Fruit fly (Drosophila melanogaster): ENCODE data around the gene Octbeta1R.

The Octbeta1R gene

DNA sequence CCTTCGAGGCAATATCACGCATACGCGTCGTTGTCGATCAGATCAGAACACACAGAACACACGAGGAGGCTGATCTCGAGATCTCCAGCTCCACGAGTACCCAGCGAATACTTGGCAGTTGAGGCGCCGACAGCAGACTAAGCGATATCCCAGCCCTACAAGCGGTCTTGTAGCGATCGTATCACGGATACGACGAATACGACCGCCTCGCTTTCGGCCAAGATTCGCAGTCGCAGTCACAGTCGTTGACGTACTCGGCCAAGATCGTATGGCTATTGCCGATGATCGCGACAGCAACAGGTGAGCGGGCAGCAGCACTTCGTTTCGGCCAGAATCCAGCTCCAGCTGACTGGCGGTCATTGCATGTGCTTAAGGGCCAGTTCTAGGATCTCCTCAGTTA, 42.7 kb downstream of the Octbeta1R start, which contains the start of gene CG5326:
TSS of gene CG5326 (minus strand) at position 158 of the 400 bp plus-strand sequence.
- TF ChIP-seq CG6175 (GFP tag; IDR thresholded peaks at IDR 0.05) (0 out of 3 replicates have a peak, but pooled peaks have one; percentile 24), Deaf1 (tag; optimal IDR thresholded peaks at IDR 0.05) (peak; percentile 91), Lpt (GFP tag; optimal IDR thresholded peaks at IDR 0.05) (no peak), CG30020 (tag; optimal IDR thresholded peaks at IDR 0.05) (no peak), peb (GFP tag; IDR thresholded peaks at IDR 0.05) (no peak), so (GFP tag; IDR thresholded peaks at IDR 0.05) (peak; percentile 24; the same call in 1 of the 3 replicates), Aef1 (GFP tag; IDR thresholded peaks at IDR 0.05) (no peak), chinmo (GFP tag; IDR thresholded peaks at IDR 0.05; ENCODE audit: partially characterized antibody) (peak; percentile 63; the same call in 2 of the 4 replicates), CG13894 (tag; optimal IDR thresholded peaks at IDR 0.05) (peak; percentile 27), nom (GFP tag; optimal IDR thresholded peaks at IDR 0.05) (peak; percentile 49), CG12769 (tag; optimal IDR thresholded peaks at IDR 0.05) (peak; percentile 36), CG14014 (GFP tag; IDR thresholded peaks at IDR 0.05) (peak; percentile 32; the same call in 1 of the 2 replicates), CG10543 (GFP tag; optimal IDR thresholded peaks at IDR 0.05) (peak; percentile 24), ac (GFP tag; optimal IDR thresholded peaks at IDR 0.05) (no peak), CG8290 (GFP tag; optimal IDR thresholded peaks at IDR 0.05) (no peak), CG8290 (tag; optimal IDR thresholded peaks at IDR 0.05) (peak in 1 of 2 experiments; percentile 40), CG3995 (GFP tag; optimal IDR thresholded peaks at IDR 0.05) (peak; percentile 51), Antp (GFP tag; optimal IDR thresholded peaks at IDR 0.05) (no peak), chm (GFP tag; IDR thresholded peaks at IDR 0.05) (peak; percentile 39; the same call in 1 of the 2 replicates), sob (GFP tag; IDR thresholded peaks at IDR 0.05) (peak; percentile 23; the same call in 1 of the 2 replicates), Med (GFP tag) (peak; percentile 79), CG7271 (tag; optimal IDR thresholded peaks at IDR 0.05) (no peak), CG7372 (GFP tag; IDR thresholded peaks at IDR 0.05) (no peak)

DNA sequence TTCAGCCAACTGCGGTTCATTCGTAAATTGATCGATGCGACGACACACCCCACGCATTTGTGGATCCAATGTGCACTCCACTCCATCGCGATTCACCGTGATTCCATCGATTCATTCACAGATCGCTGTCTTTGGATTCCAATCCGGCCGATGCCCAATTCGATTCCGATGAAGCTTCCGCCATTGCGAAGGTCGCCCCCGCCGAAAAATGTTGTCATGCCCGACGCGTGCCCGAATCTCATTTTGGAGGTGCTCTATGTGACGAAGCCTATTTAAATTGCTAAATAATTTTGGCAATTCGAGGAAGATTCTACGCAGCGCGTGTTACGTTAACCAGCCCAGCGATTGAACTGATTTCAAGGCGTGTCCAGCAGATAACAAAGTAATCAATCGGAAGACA, 43.7 kb downstream of the Octbeta1R start:
- 0 out of 4 replicates have a peak, but pooled peaks have one; percentile 85 for TF ChIP-seq chinmo (GFP tag; IDR thresholded peaks at IDR 0.05; ENCODE audit: partially characterized antibody)
- peak in 1 of 2 experiments; percentile 62 for TF ChIP-seq Eip74EF (GFP tag; optimal IDR thresholded peaks at IDR 0.05)
- peak; percentile 62 for TF ChIP-seq CG12769 (tag; optimal IDR thresholded peaks at IDR 0.05)
- no peak for TF ChIP-seq fru (optimal IDR thresholded peaks at IDR 0.05)
- TF ChIP-seq sd (tag; optimal IDR thresholded peaks at IDR 0.05) = peak; percentile 56

DNA sequence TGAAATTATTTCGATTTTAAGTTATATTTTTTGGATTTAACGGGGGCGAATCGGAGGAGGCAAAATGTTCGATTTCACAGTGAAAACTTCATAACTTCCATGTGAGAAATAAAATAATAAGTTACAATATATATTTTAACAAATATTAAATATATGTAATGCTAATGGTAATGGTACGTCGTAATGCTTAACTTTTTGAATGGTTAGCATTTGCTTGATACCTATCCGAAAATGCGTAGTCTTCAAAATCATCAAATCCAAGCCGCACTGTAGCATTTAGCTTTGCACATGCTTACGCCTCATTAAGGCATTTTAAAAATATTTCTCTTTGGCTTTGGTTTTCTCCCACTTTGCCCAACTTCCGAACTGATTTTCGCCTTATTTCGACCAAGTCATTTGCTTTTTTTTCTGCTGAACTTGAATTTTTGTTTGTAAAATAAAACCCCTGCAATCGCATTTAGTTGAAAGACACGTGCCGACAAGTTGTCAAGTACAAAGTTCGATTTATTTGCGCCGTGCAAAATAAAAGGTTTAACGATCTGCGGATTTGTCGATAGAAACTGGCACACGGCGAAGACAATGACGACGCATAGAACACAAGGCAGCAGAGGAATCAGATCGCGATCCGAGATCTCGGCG, 45.9 kb downstream of the Octbeta1R start:
- TF ChIP-seq tap (tag; optimal IDR thresholded peaks at IDR 0.05) (peak; percentile 24), jing (GFP tag; optimal IDR thresholded peaks at IDR 0.05) (no peak), BtbVII (GFP tag; optimal IDR thresholded peaks at IDR 0.05) (peak; percentile 0), GATAe (GFP tag; conservative IDR thresholded peaks at IDR 0.05) (no peak), CG14050 (GFP tag; IDR thresholded peaks at IDR 0.05) (peak; percentile 45; the same call in 1 of the 3 replicates), CG32532 (GFP tag; IDR thresholded peaks at IDR 0.05) (peak; percentile 24; the same call in 1 of the 2 replicates), CG10209 (GFP tag; optimal IDR thresholded peaks at IDR 0.05) (peak; percentile 13), CG30020 (tag; optimal IDR thresholded peaks at IDR 0.05) (no peak), oc (tag; optimal IDR thresholded peaks at IDR 0.05) (peak; percentile 11), Dp (GFP tag; optimal IDR thresholded peaks at IDR 0.05) (no peak), chif (GFP tag; optimal IDR thresholded peaks at IDR 0.05) (no peak), dpn (GFP tag; optimal IDR thresholded peaks at IDR 0.05) (peak in 1 of 2 experiments; percentile 22), CG14860 (GFP tag; IDR thresholded peaks at IDR 0.05; ENCODE audit: partially characterized antibody) (no peak), bsh (GFP tag; optimal IDR thresholded peaks at IDR 0.05) (no peak), CG4854 (GFP tag; optimal IDR thresholded peaks at IDR 0.05) (no peak), CG17361 (GFP tag; IDR thresholded peaks at IDR 0.05) (0 out of 3 replicates have a peak, but pooled peaks have one; percentile 25), HLH54F (GFP tag; optimal IDR thresholded peaks at IDR 0.05) (no peak), lab (GFP tag; optimal IDR thresholded peaks at IDR 0.05) (peak; percentile 17), Ada2b (GFP tag; IDR thresholded peaks at IDR 0.05) (peak; percentile 47), fd3F (GFP tag; optimal IDR thresholded peaks at IDR 0.05) (no peak), Scr (GFP tag; IDR thresholded peaks at IDR 0.05; ENCODE audit: partially characterized antibody) (no peak), Neu2 (GFP tag; optimal IDR thresholded peaks at IDR 0.05; ENCODE audit: borderline replicate concordance) (no peak)
